Fruit fly (Drosophila melanogaster): ENCODE measurements around the gene CG5611.

- no peak for TF ChIP-seq fd96Ca (GFP tag; IDR thresholded peaks at IDR 0.05)
- no peak for TF ChIP-seq CG8301 (tag; optimal IDR thresholded peaks at IDR 0.05)
- TF ChIP-seq gl (tag; optimal IDR thresholded peaks at IDR 0.05) = no peak
- no peak for TF ChIP-seq CG12605 (GFP tag; IDR thresholded peaks at IDR 0.05)
- no peak for TF ChIP-seq CG14655 (GFP tag; optimal IDR thresholded peaks at IDR 0.05)
- TF ChIP-seq CG32121 (GFP tag; IDR thresholded peaks at IDR 0.05) = no peak
- no peak for TF ChIP-seq CG4496 (GFP tag; IDR thresholded peaks at IDR 0.05)
- TF ChIP-seq CG13204 (GFP tag; optimal IDR thresholded peaks at IDR 0.05) = no peak
- no peak for TF ChIP-seq CG10348 (GFP tag; IDR thresholded peaks at IDR 0.05)
- no peak for TF ChIP-seq Pif1B (GFP tag; optimal IDR thresholded peaks at IDR 0.05)
- no peak for TF ChIP-seq EcR (GFP tag; optimal IDR thresholded peaks at IDR 0.05)
- TF ChIP-seq CG34367 (tag; optimal IDR thresholded peaks at IDR 0.05) = no peak
These were observed 9.9 kb downstream of the CG5611 start, which contains the start of gene CG5612 for dm6 chr3R:27625911-27626310.

All from whole organism, pupa.